Fruit fly (Drosophila melanogaster): ENCODE results near the gene CG3061.

CG3061 gene

dm6 chr3R:13997762-13998161 lies 34.4 kb upstream of the CG3061 start (continued):
- TF ChIP-seq pum (GFP tag; optimal IDR thresholded peaks at IDR 0.05) (no peak), seq (GFP tag; IDR thresholded peaks at IDR 0.05) (no peak), caup (GFP tag; optimal IDR thresholded peaks at IDR 0.05; ENCODE audit: severe bottlenecking) (no peak), pros (GFP tag; optimal IDR thresholded peaks at IDR 0.05) (peak; percentile 39), PHDP (tag; optimal IDR thresholded peaks at IDR 0.05) (no peak), hth (optimal IDR thresholded peaks at IDR 0.05) (no peak), lov (optimal IDR thresholded peaks at IDR 0.05) (no peak), lov (GFP tag; IDR thresholded peaks at IDR 0.05) (no peak), chn (GFP tag; optimal IDR thresholded peaks at IDR 0.05) (no peak), slbo (GFP tag; IDR thresholded peaks at IDR 0.05) (peak; percentile 14; the same call in 1 of the 2 replicates), CG13287 (GFP tag; IDR thresholded peaks at IDR 0.05; ENCODE audit: partially characterized antibody) (no peak), CG3995 (GFP tag; optimal IDR thresholded peaks at IDR 0.05) (no peak), Mes4 (GFP tag; optimal IDR thresholded peaks at IDR 0.05) (no peak), CG13624 (GFP tag; optimal IDR thresholded peaks at IDR 0.05) (no peak), Hsf (GFP tag; optimal IDR thresholded peaks at IDR 0.05) (no peak), CG14050 (GFP tag; IDR thresholded peaks at IDR 0.05) (no peak), CG1529 (GFP tag; optimal IDR thresholded peaks at IDR 0.05) (no peak), Mad (GFP tag; optimal IDR thresholded peaks at IDR 0.05) (no peak), wor (GFP tag; IDR thresholded peaks at IDR 0.05) (no peak), tx (GFP tag; optimal IDR thresholded peaks at IDR 0.05) (no peak), en (GFP tag; optimal IDR thresholded peaks at IDR 0.05) (no peak), knrl (GFP tag; IDR thresholded peaks at IDR 0.05; ENCODE audit: partially characterized antibody) (no peak), ind (GFP tag; optimal IDR thresholded peaks at IDR 0.05) (no peak), sc (optimal IDR thresholded peaks at IDR 0.05) (no peak), sc (GFP tag; optimal IDR thresholded peaks at IDR 0.05) (no peak), CG15696 (tag; optimal IDR thresholded peaks at IDR 0.05) (no peak), Hr3 (GFP tag; optimal IDR thresholded peaks at IDR 0.05) (no peak), Scr (GFP tag; IDR thresholded peaks at IDR 0.05; ENCODE audit: partially characterized antibody) (no peak), Sox102F (GFP tag; optimal IDR thresholded peaks at IDR 0.05) (no peak), CG9215 (GFP tag; IDR thresholded peaks at IDR 0.05) (no peak), CTCF (GFP tag; optimal IDR thresholded peaks at IDR 0.05) (no peak), sna (GFP tag; IDR thresholded peaks at IDR 0.05; ENCODE audit: partially characterized antibody) (no peak), tap (tag; optimal IDR thresholded peaks at IDR 0.05) (no peak), CG10267 (tag; optimal IDR thresholded peaks at IDR 0.05) (no peak), CHES-1-like (GFP tag; optimal IDR thresholded peaks at IDR 0.05) (no peak), Lim3 (GFP tag; IDR thresholded peaks at IDR 0.05) (no peak), Kr (GFP tag; optimal IDR thresholded peaks at IDR 0.05) (no peak), CG1024 (GFP tag; IDR thresholded peaks at IDR 0.05) (no peak), CG11093 (GFP tag; IDR thresholded peaks at IDR 0.05) (no peak), CG6689 (GFP tag; IDR thresholded peaks at IDR 0.05) (no peak), CG8765 (GFP tag; IDR thresholded peaks at IDR 0.05) (no peak), Atf6 (GFP tag; IDR thresholded peaks at IDR 0.05) (no peak), CG6272 (GFP tag; IDR thresholded peaks at IDR 0.05) (no peak), grn (GFP tag; optimal IDR thresholded peaks at IDR 0.05) (peak; percentile 26), chif (GFP tag; optimal IDR thresholded peaks at IDR 0.05) (no peak), Camta (GFP tag; optimal IDR thresholded peaks at IDR 0.05) (no peak), fd96Cb (tag; optimal IDR thresholded peaks at IDR 0.05) (no peak), gt (GFP tag; IDR thresholded peaks at IDR 0.05) (no peak), D (optimal IDR thresholded peaks at IDR 0.05) (no peak), D (GFP tag; optimal IDR thresholded peaks at IDR 0.05) (no peak), Nf-YC (tag; optimal IDR thresholded peaks at IDR 0.05) (no peak), Myb (GFP tag; optimal IDR thresholded peaks at IDR 0.05) (no peak), hbn (GFP tag; IDR thresholded peaks at IDR 0.05; ENCODE audit: partially characterized antibody) (no peak), CG17361 (GFP tag; IDR thresholded peaks at IDR 0.05) (no peak), CG13775 (GFP tag; optimal IDR thresholded peaks at IDR 0.05) (no peak)
